Worm (Caenorhabditis elegans) whole organism, L4 larva: ENCODE measurements around the gene clec-2.

Source experiments
- T26A8.4 ChIP-seq: fragments of 200-800 bp; sonication (Bioruptor generic); IDR thresholded peaks from 2 replicates; pipeline ENCODE4 v1.3.6; 2022; ENCODE audit warnings: missing genetic modification characterization, missing compliant biosample characterization
- Y105C5A.15 ChIP-seq: fragments of 200-800 bp; sonication (Bioruptor generic); IDR thresholded peaks from 2 replicates; pipeline ENCODE4 v1.3.6; 2022; ENCODE audit warnings: missing genetic modification characterization, missing compliant biosample characterization
- Y75B8A.6 ChIP-seq: fragments of 200-800 bp; sonication (Bioruptor generic); IDR thresholded peaks from 2 replicates; pipeline ENCODE4 v1.3.6; 2022; ENCODE audit warnings: missing genetic modification reagents, missing genetic modification characterization, missing compliant biosample characterization
- ZK337.2 ChIP-seq: fragments of 200-800 bp; sonication (Bioruptor generic); IDR thresholded peaks from 2 replicates; pipeline ENCODE4 v1.3.6; 2022; ENCODE audit warnings: missing genetic modification reagents, missing genetic modification characterization, missing compliant biosample characterization
- aha-1 ChIP-seq: fragments of 150-350 bp; peaks from one replicate; lab custom pipeline; 2014; ENCODE audit warnings: missing biosample characterization, missing genetic modification characterization
- ama-1 ChIP-seq: fragments of 150-350 bp; optimal IDR thresholded peaks from 2 replicates; lab custom pipeline; 2014; ENCODE audit warnings: inconsistent platforms, mixed read lengths
- ceh-20 ChIP-seq: fragments of 200-800 bp; sonication (Bioruptor generic); IDR thresholded peaks from 2 replicates; pipeline ENCODE4 v1.3.6; 2022; ENCODE audit warnings: missing genetic modification reagents, missing genetic modification characterization, missing compliant biosample characterization
- ceh-28 ChIP-seq: fragments of 150-350 bp; optimal IDR thresholded peaks from 2 replicates; lab custom pipeline; 2014; ENCODE audit warnings: missing biosample characterization, missing genetic modification reagents, missing genetic modification characterization
- ceh-44 ChIP-seq: fragments of 200-800 bp; sonication (Bioruptor generic); IDR thresholded peaks from 2 replicates; pipeline ENCODE4 v1.3.6; 2022; ENCODE audit warnings: missing genetic modification reagents, missing genetic modification characterization, missing compliant biosample characterization
- daf-16 ChIP-seq, 3 experiments: sonication (generic microtip); optimal IDR thresholded peaks; 2 replicates each; lab custom pipeline; 2016 to 2017; ENCODE audit warnings: missing genetic modification characterization in 3 of 3, missing genetic modification reagents in 3 of 3, mild to moderate bottlenecking in 2 of 3, missing compliant biosample characterization in 2 of 3, missing biosample characterization in 1 of 3, moderate library complexity in 1 of 3
- dmd-9 ChIP-seq: fragments of 200-800 bp; sonication (Bioruptor generic); IDR thresholded peaks from 2 replicates; pipeline ENCODE4 v1.3.6; 2022; ENCODE audit warnings: missing genetic modification reagents, missing genetic modification characterization, missing compliant biosample characterization
- duxl-1 ChIP-seq: sonication (generic microtip); optimal IDR thresholded peaks from 2 replicates; lab custom pipeline; 2016; ENCODE audit warnings: mild to moderate bottlenecking, missing genetic modification characterization, moderate library complexity, missing compliant biosample characterization; ENCODE audit not compliant: poor library complexity
- hif-1 ChIP-seq, 2 experiments: sonication (generic microtip); optimal IDR thresholded peaks; 2 replicates each; lab custom pipeline; 2016 to 2017; ENCODE audit warnings: missing compliant biosample characterization in 2 of 2, missing genetic modification characterization in 2 of 2, missing genetic modification reagents in 2 of 2, missing genotype in 2 of 2, mild to moderate bottlenecking in 1 of 2
- hlh-30 ChIP-seq: sonication (generic microtip); optimal IDR thresholded peaks from 2 replicates; lab custom pipeline; 2017; ENCODE audit warnings: antibody characterized with exemption, mild to moderate bottlenecking, missing genetic modification characterization, missing compliant biosample characterization; ENCODE audit not compliant: insufficient read depth
- hmg-1.1 ChIP-seq: fragments of 200-800 bp; sonication (Bioruptor generic); IDR thresholded peaks from 2 replicates; pipeline ENCODE4 v1.3.6; 2022; ENCODE audit warnings: missing genetic modification reagents, missing genetic modification characterization, missing compliant biosample characterization
- lin-13 ChIP-seq: fragments of 150-350 bp; optimal IDR thresholded peaks from 2 replicates; lab custom pipeline; 2014; ENCODE audit warnings: missing biosample characterization, missing genetic modification reagents, missing genetic modification characterization
- lir-3 ChIP-seq: sonication (generic microtip); optimal IDR thresholded peaks from 2 replicates; lab custom pipeline; 2016; ENCODE audit warnings: mild to moderate bottlenecking, missing genetic modification characterization, missing compliant biosample characterization
- madf-5 ChIP-seq, 2 experiments: fragments of 200-800 bp; sonication (Bioruptor generic); IDR thresholded peaks; 2 replicates each; pipeline ENCODE4 v1.3.6; 2022; ENCODE audit warnings: missing compliant biosample characterization in 2 of 2, missing genetic modification characterization in 2 of 2
- mes-2 ChIP-seq: sonication (generic microtip); optimal IDR thresholded peaks from 2 replicates; lab custom pipeline; 2016; ENCODE audit warnings: missing genotype, mild to moderate bottlenecking, missing genetic modification characterization, missing compliant biosample characterization; ENCODE audit not compliant: poor library complexity, severe bottlenecking
- nhr-237 ChIP-seq: sonication (generic microtip); optimal IDR thresholded peaks from 2 replicates; lab custom pipeline; 2017; ENCODE audit warnings: missing biosample characterization, missing genetic modification characterization
- sdz-12 ChIP-seq: fragments of 200-800 bp; sonication (Bioruptor generic); optimal IDR thresholded peaks from 2 replicates; lab custom pipeline; 2018; ENCODE audit warnings: mild to moderate bottlenecking, missing genetic modification characterization, missing compliant biosample characterization
- set-16 ChIP-seq: fragments of 200-800 bp; sonication (Bioruptor generic); IDR thresholded peaks from 2 replicates; pipeline ENCODE4 v1.3.6; 2022; ENCODE audit warnings: missing genetic modification reagents, missing genetic modification characterization, missing compliant biosample characterization
- unc-130 ChIP-seq: sonication (generic microtip); optimal IDR thresholded peaks from 2 replicates; lab custom pipeline; 2016; ENCODE audit warnings: missing genetic modification reagents, missing genetic modification characterization, missing compliant biosample characterization
- unc-39 ChIP-seq: sonication (generic microtip); optimal IDR thresholded peaks from 2 replicates; lab custom pipeline; 2017; ENCODE audit warnings: missing biosample characterization, missing genetic modification characterization
- unc-62 ChIP-seq, 3 experiments: fragments of 150-350 bp in 1 of 3; sonication (generic microtip); optimal IDR thresholded peaks in 2 of 3; peaks in 1 of 3; 1 replicate in 1 of 3; 2 replicates in 2 of 3; lab custom pipeline; 2014 to 2017; ENCODE audit warnings: missing biosample characterization in 3 of 3, missing genetic modification characterization in 3 of 3, missing genetic modification reagents in 3 of 3, missing genotype in 1 of 3
- zfp-2 ChIP-seq: sonication (generic microtip); optimal IDR thresholded peaks from 2 replicates; lab custom pipeline; 2016; ENCODE audit warnings: mild to moderate bottlenecking, missing genetic modification characterization, missing compliant biosample characterization
- zip-2 ChIP-seq: fragments of 150-350 bp; optimal IDR thresholded peaks from 2 replicates; lab custom pipeline; 2014; ENCODE audit warnings: missing biosample characterization, missing genetic modification characterization
- ztf-11 ChIP-seq: fragments of 150-350 bp; optimal IDR thresholded peaks from 2 replicates; lab custom pipeline; 2014; ENCODE audit warnings: missing biosample characterization, missing genetic modification characterization

The clec-2 gene

ce11 chrII:2997828-2998441 lies 25.3 kb downstream of the clec-2 start:
- TF ChIP-seq unc-39 (no peak), duxl-1 (peak; percentile 16)

- TF ChIP-seq Y105C5A.15 (GFP tag; lab: Robert Waterston, UW) (no peak), aha-1 (peak; percentile 52)
Measured at ce11 chrII:2996721-2997120, 26.5 kb downstream of the clec-2 start, which contains the start of gene lido-8. Gene lido-8, plus strand, starts transcription at chrII:2997021.

- TF ChIP-seq daf-16 (GFP tag; optimal IDR thresholded peaks at IDR 0.05; lab: Kevin White, UChicago) (no peak), daf-16 (tag; optimal IDR thresholded peaks at IDR 0.05; lab: Kevin White, UChicago) (no peak), lin-13 (no peak), ceh-20 (GFP tag; lab: Robert Waterston, UW) (0 out of 2 replicates have a peak, but pooled peaks have one; percentile 10), zip-2 (tag; lab: Kevin White, UChicago) (no peak), aha-1 (peak; percentile 77), Y75B8A.6 (GFP tag; lab: Robert Waterston, UW) (no peak), ztf-11 (tag; lab: Kevin White, UChicago) (no peak), hmg-1.1 (GFP tag; lab: Robert Waterston, UW) (no peak), mes-2 (tag; lab: Kevin White, UChicago) (no peak), ceh-44 (GFP tag; lab: Robert Waterston, UW) (no peak)
Measured at ce11 chrII:2994590-2995392, 28.4 kb downstream of the clec-2 start.

- peak; percentile 53 for TF ChIP-seq mes-2 (tag; lab: Kevin White, UChicago)
- no peak for TF ChIP-seq set-16
- no peak for TF ChIP-seq madf-5 (GFP tag; IDR thresholded peaks at IDR 0.05; lab: Robert Waterston, UW)
- TF ChIP-seq hlh-30 (tag; lab: Kevin White, UChicago) = no peak
- no peak for TF ChIP-seq ama-1 (lab: Kevin White, UChicago)
- TF ChIP-seq nhr-237 (tag; lab: Kevin White, UChicago) = no peak
- no peak for TF ChIP-seq zfp-2
Measured at ce11 chrII:2992300-2992699, 30.9 kb downstream of the clec-2 start.

- no peak for TF ChIP-seq lir-3
- TF ChIP-seq mes-2 (tag; lab: Kevin White, UChicago) = peak; percentile 91
- TF ChIP-seq ZK337.2 (GFP tag; lab: Robert Waterston, UW) = 0 out of 2 replicates have a peak, but pooled peaks have one; percentile 34
- TF ChIP-seq unc-130 (GFP tag; lab: Kevin White, UChicago) = peak; percentile 31
- 0 out of 2 replicates have a peak, but pooled peaks have one; percentile 46 for TF ChIP-seq ceh-44 (GFP tag; lab: Robert Waterston, UW)
- TF ChIP-seq T26A8.4 (GFP tag; lab: Robert Waterston, UW) = no peak
- peak; percentile 18; the same call in 1 of the 2 replicates for TF ChIP-seq dmd-9 (GFP tag; lab: Robert Waterston, UW)
- peak in 1 of 2 experiments; percentile 35 for TF ChIP-seq hif-1 (tag; optimal IDR thresholded peaks at IDR 0.05; lab: Kevin White, UChicago)
Measured at ce11 chrII:2991555-2992083, 31.6 kb downstream of the clec-2 start, which contains the start of gene K08A2.2. Gene K08A2.2, plus strand, starts transcription at chrII:2991605.

- TF ChIP-seq unc-62 (GFP tag; optimal IDR thresholded peaks at IDR 0.05 in 1 of 2; lab: Kevin White, UChicago) (peak in 1 of 2 experiments; percentile 75), unc-62 (tag; optimal IDR thresholded peaks at IDR 0.05; lab: Kevin White, UChicago) (no peak), zip-2 (tag; lab: Kevin White, UChicago) (no peak), sdz-12 (GFP tag; lab: Kevin White, UChicago) (no peak), ceh-28 (tag; lab: Kevin White, UChicago) (no peak)
Measured at ce11 chrII:2990089-2990488, 33.1 kb downstream of the clec-2 start.
